Worm (Caenorhabditis elegans): ENCODE results near the gene W06F12.2.

DNA sequence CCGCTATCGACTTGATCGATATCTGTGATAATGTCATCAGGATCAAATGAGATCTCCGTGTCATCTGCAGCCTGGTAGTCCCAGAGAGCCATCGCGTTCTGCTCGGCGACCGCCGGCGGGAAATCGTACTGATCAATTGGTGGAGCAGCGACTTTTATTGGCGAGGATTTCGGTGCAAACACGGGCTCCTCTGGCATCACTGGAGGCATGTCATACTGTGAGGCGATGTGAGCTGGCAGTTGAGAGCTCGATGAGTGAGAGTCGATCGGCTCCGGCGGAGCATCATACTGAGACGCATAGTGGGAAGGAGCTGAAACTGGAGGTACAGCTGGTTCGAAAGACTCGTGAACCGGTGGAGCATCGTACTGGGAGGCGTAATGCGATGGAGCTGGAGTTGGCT lies 28.2 kb upstream of the W06F12.2 start:
- TF ChIP-seq nhr-6 (tag; optimal IDR thresholded peaks at IDR 0.05) (no peak), zag-1 (tag; optimal IDR thresholded peaks at IDR 0.05) (no peak), attf-4 (tag; optimal IDR thresholded peaks at IDR 0.05) (no peak), tag-97 (GFP tag; IDR thresholded peaks at IDR 0.05) (no peak), unc-39 (tag; optimal IDR thresholded peaks at IDR 0.05) (no peak), unc-130 (GFP tag; optimal IDR thresholded peaks at IDR 0.05) (no peak), zip-2 (tag; optimal IDR thresholded peaks at IDR 0.05) (no peak), nhr-76 (tag; optimal IDR thresholded peaks at IDR 0.05) (no peak), ama-1 (optimal IDR thresholded peaks at IDR 0.05) (no peak), nhr-25 (tag; optimal IDR thresholded peaks at IDR 0.05; ENCODE audit: borderline replicate concordance, insufficient read depth) (no peak), nhr-41 (GFP tag; IDR thresholded peaks at IDR 0.05) (no peak), dmd-6 (GFP tag; IDR thresholded peaks at IDR 0.05) (no peak)

Data from whole organism, L4 larva.